Fruit fly (Drosophila melanogaster): ENCODE data around the gene skd.

The skd gene

dm6 chr3L:21037404-21037803 lies 10.2 kb upstream of the skd start (continued):
- peak; percentile 81 for TF ChIP-seq Hsf (GFP tag; optimal IDR thresholded peaks at IDR 0.05)
- peak; percentile 48 for TF ChIP-seq schlank (tag; optimal IDR thresholded peaks at IDR 0.05)
- no peak for TF ChIP-seq chinmo (GFP tag; IDR thresholded peaks at IDR 0.05; ENCODE audit: partially characterized antibody)
- TF ChIP-seq ash1 (GFP tag; optimal IDR thresholded peaks at IDR 0.05) = no peak
- no peak for TF ChIP-seq TFAM (GFP tag; optimal IDR thresholded peaks at IDR 0.05)
- no peak for TF ChIP-seq D (optimal IDR thresholded peaks at IDR 0.05)
- TF ChIP-seq D (GFP tag; optimal IDR thresholded peaks at IDR 0.05) = peak; percentile 57
- TF ChIP-seq fd96Cb (tag; optimal IDR thresholded peaks at IDR 0.05) = peak; percentile 83
- TF ChIP-seq CG10543 (GFP tag; optimal IDR thresholded peaks at IDR 0.05) = peak; percentile 15
- TF ChIP-seq CG12942 (GFP tag; optimal IDR thresholded peaks at IDR 0.05) = peak; percentile 74
- peak; percentile 74; the same call in 1 of the 2 replicates for TF ChIP-seq seq (GFP tag; IDR thresholded peaks at IDR 0.05)
- no peak for TF ChIP-seq CG8765 (GFP tag; IDR thresholded peaks at IDR 0.05)
- TF ChIP-seq CG2116 (GFP tag; optimal IDR thresholded peaks at IDR 0.05) = peak; percentile 31
- TF ChIP-seq bab2 (GFP tag; optimal IDR thresholded peaks at IDR 0.05) = peak; percentile 66
- peak; percentile 69 for TF ChIP-seq NfI (GFP tag; optimal IDR thresholded peaks at IDR 0.05)
- TF ChIP-seq ac (GFP tag; optimal IDR thresholded peaks at IDR 0.05) = no peak
- TF ChIP-seq crc (GFP tag; optimal IDR thresholded peaks at IDR 0.05) = peak; percentile 42
- peak; percentile 82 for TF ChIP-seq ci (GFP tag; IDR thresholded peaks at IDR 0.05)
- peak; percentile 34 for TF ChIP-seq wek (GFP tag; optimal IDR thresholded peaks at IDR 0.05)
- TF ChIP-seq E2f2 (GFP tag; IDR thresholded peaks at IDR 0.05) = peak; percentile 51; the same call in 1 of the 2 replicates
- TF ChIP-seq sens (GFP tag) = peak; percentile 96
- TF ChIP-seq dm (GFP tag; optimal IDR thresholded peaks at IDR 0.05) = peak; percentile 32
- no peak for TF ChIP-seq Gsc (GFP tag; IDR thresholded peaks at IDR 0.05)
- TF ChIP-seq Dref (GFP tag; IDR thresholded peaks at IDR 0.05) = no peak
- TF ChIP-seq CG7839 (tag; optimal IDR thresholded peaks at IDR 0.05) = peak; percentile 88
- no peak for TF ChIP-seq Lim3 (GFP tag; IDR thresholded peaks at IDR 0.05)
- TF ChIP-seq ind (GFP tag; optimal IDR thresholded peaks at IDR 0.05) = peak; percentile 75
- TF ChIP-seq slp2 (GFP tag; optimal IDR thresholded peaks at IDR 0.05) = peak; percentile 37

dm6 chr3L:21036257-21036957 lies 9.2 kb upstream of the skd start:
- TF ChIP-seq Hr78 (GFP tag; optimal IDR thresholded peaks at IDR 0.05) = peak in 1 of 2 experiments; percentile 11
- TF ChIP-seq CG10366 (GFP tag; IDR thresholded peaks at IDR 0.05) = no peak
- no peak for TF ChIP-seq tap (tag; optimal IDR thresholded peaks at IDR 0.05)
- TF ChIP-seq CG9215 (GFP tag; IDR thresholded peaks at IDR 0.05) = no peak
- peak; percentile 37 for TF ChIP-seq Asciz (GFP tag; optimal IDR thresholded peaks at IDR 0.05)
- TF ChIP-seq ato (GFP tag; IDR thresholded peaks at IDR 0.05; ENCODE audit: partially characterized antibody) = no peak
- no peak for TF ChIP-seq Bteb2 (GFP tag; optimal IDR thresholded peaks at IDR 0.05)
- TF ChIP-seq sug (tag; optimal IDR thresholded peaks at IDR 0.05) = peak; percentile 73
- TF ChIP-seq HLH4C (GFP tag; IDR thresholded peaks at IDR 0.05; ENCODE audit: partially characterized antibody) = no peak
- TF ChIP-seq D19A (tag; optimal IDR thresholded peaks at IDR 0.05) = no peak
- peak; percentile 63 for TF ChIP-seq pros (GFP tag; optimal IDR thresholded peaks at IDR 0.05)
- no peak for TF ChIP-seq sisA (GFP tag; IDR thresholded peaks at IDR 0.05)
- TF ChIP-seq dimm (GFP tag; IDR thresholded peaks at IDR 0.05) = no peak
- no peak for TF ChIP-seq CG6854 (GFP tag; optimal IDR thresholded peaks at IDR 0.05)
- no peak for TF ChIP-seq tio (GFP tag; optimal IDR thresholded peaks at IDR 0.05)
- TF ChIP-seq Taf1 (GFP tag; IDR thresholded peaks at IDR 0.05) = no peak
- no peak for TF ChIP-seq H15 (GFP tag; IDR thresholded peaks at IDR 0.05)
- no peak for TF ChIP-seq prd (optimal IDR thresholded peaks at IDR 0.05)
- TF ChIP-seq prd (GFP tag; IDR thresholded peaks at IDR 0.05) = no peak
- no peak for TF ChIP-seq fd102C (GFP tag; optimal IDR thresholded peaks at IDR 0.05)
- no peak for TF ChIP-seq Lim3 (GFP tag; IDR thresholded peaks at IDR 0.05)
- peak; percentile 22 for TF ChIP-seq salm (tag; optimal IDR thresholded peaks at IDR 0.05)
- peak; percentile 52 for TF ChIP-seq CG10543 (GFP tag; optimal IDR thresholded peaks at IDR 0.05)
- TF ChIP-seq CG4730 (GFP tag; IDR thresholded peaks at IDR 0.05) = no peak
- TF ChIP-seq amos (GFP tag; IDR thresholded peaks at IDR 0.05; ENCODE audit: partially characterized antibody) = peak; percentile 30; the same call in 1 of the 2 replicates
